Worm (Caenorhabditis elegans): ENCODE measurements around the gene srj-55.

srj-55 gene

ce11 chrV:2857842-2858241, at the start of gene srj-55:
srj-55 (minus strand) TSS chrV:2857942.
- TF ChIP-seq lin-13 (tag; optimal IDR thresholded peaks at IDR 0.05), result no peak
- TF ChIP-seq nhr-28 (tag; optimal IDR thresholded peaks at IDR 0.05), result no peak
- no peak for TF ChIP-seq pha-4 (tag; optimal IDR thresholded peaks at IDR 0.05)
- TF ChIP-seq mls-2 (tag; optimal IDR thresholded peaks at IDR 0.05), result no peak
- no peak for TF ChIP-seq bed-3 (GFP tag; optimal IDR thresholded peaks at IDR 0.05)
- TF ChIP-seq ztf-11 (tag; optimal IDR thresholded peaks at IDR 0.05), result no peak

DNA sequence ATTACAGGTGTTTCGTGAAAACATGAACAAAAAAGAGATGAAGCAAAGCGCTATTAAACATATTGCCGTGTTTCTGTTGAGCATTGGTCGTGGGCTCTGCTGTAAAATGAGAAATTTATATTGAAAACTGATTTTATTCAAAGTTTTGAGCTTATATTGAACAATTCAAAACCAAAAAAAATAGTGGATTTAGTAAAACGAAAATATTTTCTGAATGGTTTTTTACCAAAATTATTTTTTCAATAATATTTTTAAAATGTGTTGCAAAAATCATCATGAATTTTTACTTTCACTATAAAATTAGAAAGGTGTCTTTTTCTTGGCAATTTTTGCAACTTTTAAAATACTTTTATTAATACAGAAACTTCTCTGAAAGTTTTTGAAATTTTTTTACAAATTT, 45.5 kb upstream of the srj-55 start, which contains the start of gene C31B8.7:
Gene C31B8.7, minus strand, starts transcription at position 101 of the 400 bp plus-strand sequence.
- TF ChIP-seq zip-8 (tag; optimal IDR thresholded peaks at IDR 0.05) (no peak), nhr-2 (tag; optimal IDR thresholded peaks at IDR 0.05) (no peak), nhr-76 (tag; optimal IDR thresholded peaks at IDR 0.05) (no peak), unc-120 (tag; optimal IDR thresholded peaks at IDR 0.05; ENCODE audit: poor library complexity, severe bottlenecking) (no peak), M03D4.4 (tag; optimal IDR thresholded peaks at IDR 0.05) (no peak), ztf-11 (tag; optimal IDR thresholded peaks at IDR 0.05) (no peak), bed-3 (GFP tag; optimal IDR thresholded peaks at IDR 0.05) (no peak), sem-2 (GFP tag; optimal IDR thresholded peaks at IDR 0.05) (no peak), lsy-2 (tag; optimal IDR thresholded peaks at IDR 0.05) (no peak), mab-5 (tag; optimal IDR thresholded peaks at IDR 0.05) (no peak), lin-13 (tag; optimal IDR thresholded peaks at IDR 0.05) (no peak), elt-1 (tag; optimal IDR thresholded peaks at IDR 0.05; ENCODE audit: borderline replicate concordance, insufficient read depth) (no peak), lin-32 (GFP tag; optimal IDR thresholded peaks at IDR 0.05) (no peak), cnd-1 (tag; optimal IDR thresholded peaks at IDR 0.05) (no peak), nhr-28 (tag; optimal IDR thresholded peaks at IDR 0.05) (no peak)

ce11 chrV:2899867-2900266, 42.1 kb upstream of the srj-55 start, which contains the start of gene str-46:
str-46 (minus strand) TSS chrV:2899967.
- no peak for TF ChIP-seq lin-13 (tag; optimal IDR thresholded peaks at IDR 0.05)
- no peak for TF ChIP-seq bed-3 (GFP tag; optimal IDR thresholded peaks at IDR 0.05)
- TF ChIP-seq blmp-1 (tag; optimal IDR thresholded peaks at IDR 0.05), result no peak
- TF ChIP-seq snpc-4 (tag; optimal IDR thresholded peaks at IDR 0.05), result no peak
- TF ChIP-seq lin-32 (GFP tag; optimal IDR thresholded peaks at IDR 0.05), result no peak
- no peak for TF ChIP-seq unc-120 (tag; optimal IDR thresholded peaks at IDR 0.05; ENCODE audit: poor library complexity, severe bottlenecking)
- TF ChIP-seq elt-3 (tag; optimal IDR thresholded peaks at IDR 0.05), result no peak
- TF ChIP-seq ceh-83 (GFP tag; optimal IDR thresholded peaks at IDR 0.05), result no peak
- no peak for TF ChIP-seq sptf-1 (tag; optimal IDR thresholded peaks at IDR 0.05)
- no peak for TF ChIP-seq ztf-11 (tag; optimal IDR thresholded peaks at IDR 0.05)
- no peak for TF ChIP-seq flh-1 (GFP tag; optimal IDR thresholded peaks at IDR 0.05)
- TF ChIP-seq elt-1 (tag; optimal IDR thresholded peaks at IDR 0.05; ENCODE audit: borderline replicate concordance, insufficient read depth), result no peak
- no peak for TF ChIP-seq mep-1 (tag; optimal IDR thresholded peaks at IDR 0.05)
- no peak for TF ChIP-seq zip-8 (tag; optimal IDR thresholded peaks at IDR 0.05)
- TF ChIP-seq pha-4 (tag; optimal IDR thresholded peaks at IDR 0.05), result no peak
- TF ChIP-seq M03D4.4 (tag; optimal IDR thresholded peaks at IDR 0.05), result no peak
- no peak for TF ChIP-seq lsy-2 (tag; optimal IDR thresholded peaks at IDR 0.05)

DNA sequence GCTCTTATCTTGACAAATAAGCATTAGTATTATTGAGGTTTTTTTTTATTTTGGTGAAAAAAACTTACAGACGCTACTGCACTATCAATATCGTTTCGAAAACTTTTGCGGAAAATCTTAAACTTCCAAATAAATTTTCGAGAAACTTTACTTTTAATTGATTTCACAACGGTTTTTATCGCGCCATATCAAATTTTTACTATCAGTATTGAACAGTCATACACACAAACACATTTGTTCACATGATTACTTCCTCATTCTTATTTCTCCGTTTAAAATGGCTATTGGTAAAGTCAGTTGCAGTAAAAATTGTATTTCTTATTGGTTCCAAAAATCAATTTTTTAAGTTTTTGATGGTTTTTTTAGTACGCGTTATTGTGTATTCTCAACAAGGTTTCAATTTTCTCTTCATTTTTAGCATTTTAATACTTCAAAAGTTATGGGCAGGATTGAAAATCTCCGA, 38.5 kb upstream of the srj-55 start, which contains the start of gene pals-32:
Gene pals-32, plus strand, starts transcription at position 413 of the 463 bp plus-strand sequence.
- TF ChIP-seq ces-1 (GFP tag; optimal IDR thresholded peaks at IDR 0.05) (no peak), mls-2 (tag; optimal IDR thresholded peaks at IDR 0.05) (no peak), nhr-28 (tag; optimal IDR thresholded peaks at IDR 0.05) (no peak), lin-32 (GFP tag; optimal IDR thresholded peaks at IDR 0.05) (no peak), cnd-1 (tag; optimal IDR thresholded peaks at IDR 0.05) (no peak), sptf-1 (tag; optimal IDR thresholded peaks at IDR 0.05) (no peak), snpc-4 (tag; optimal IDR thresholded peaks at IDR 0.05) (no peak), bed-3 (GFP tag; optimal IDR thresholded peaks at IDR 0.05) (no peak), sem-2 (GFP tag; optimal IDR thresholded peaks at IDR 0.05) (no peak), blmp-1 (tag; optimal IDR thresholded peaks at IDR 0.05) (no peak), unc-62 (GFP tag; optimal IDR thresholded peaks at IDR 0.05) (no peak), tbx-8 (GFP tag; optimal IDR thresholded peaks at IDR 0.05) (no peak), M03D4.4 (tag; optimal IDR thresholded peaks at IDR 0.05) (no peak), nhr-237 (tag; optimal IDR thresholded peaks at IDR 0.05) (no peak), pha-4 (tag; optimal IDR thresholded peaks at IDR 0.05) (no peak), lsy-2 (tag; optimal IDR thresholded peaks at IDR 0.05) (no peak), nhr-12 (tag; optimal IDR thresholded peaks at IDR 0.05) (no peak)

DNA sequence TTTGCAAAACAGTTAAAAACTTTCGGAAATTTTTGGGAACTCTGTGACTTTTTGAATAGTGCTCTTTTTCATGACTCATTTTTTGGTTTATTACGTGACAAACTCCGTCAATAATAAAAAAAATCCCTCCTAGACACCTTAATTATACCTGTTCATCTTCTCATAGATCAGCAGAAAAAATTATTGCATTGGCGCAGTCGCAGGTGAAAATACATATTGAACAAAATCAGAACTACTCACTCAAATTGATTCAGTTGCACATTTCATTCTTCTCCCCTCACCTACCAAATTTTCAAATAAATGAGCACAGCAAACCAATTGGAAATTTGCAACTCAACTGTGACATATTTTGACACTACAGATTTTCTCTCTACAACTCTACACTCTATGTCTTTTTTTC, 35.2 kb upstream of the srj-55 start, which contains the start of gene srh-127:
Gene srh-127, plus strand, starts transcription at position 301 of the 400 bp plus-strand sequence.
- TF ChIP-seq hlh-1 (tag; optimal IDR thresholded peaks at IDR 0.05) (no peak), sem-2 (GFP tag; optimal IDR thresholded peaks at IDR 0.05) (no peak), mls-2 (tag; optimal IDR thresholded peaks at IDR 0.05) (no peak), unc-39 (tag; optimal IDR thresholded peaks at IDR 0.05) (no peak), nhr-2 (tag; optimal IDR thresholded peaks at IDR 0.05) (no peak), cnd-1 (tag; optimal IDR thresholded peaks at IDR 0.05) (no peak), unc-62 (GFP tag; optimal IDR thresholded peaks at IDR 0.05) (no peak), lin-13 (tag; optimal IDR thresholded peaks at IDR 0.05) (no peak), nhr-76 (tag; optimal IDR thresholded peaks at IDR 0.05) (no peak)
